Worm (Caenorhabditis elegans) whole organism, late embryonic: Measurements from ENCODE around the gene oac-23.

Experiments used
- K02D7.2 ChIP-seq: sonication (generic microtip); optimal IDR thresholded peaks from 2 replicates; lab custom pipeline; 2017; ENCODE audit warnings: mild to moderate bottlenecking, missing genetic modification characterization, missing compliant biosample characterization
- ahr-1 ChIP-seq: sonication (generic microtip); optimal IDR thresholded peaks from 2 replicates; lab custom pipeline; 2016; ENCODE audit warnings: missing genetic modification characterization, missing compliant biosample characterization
- ama-1 ChIP-seq: fragments of 150-350 bp; optimal IDR thresholded peaks from 2 replicates; lab custom pipeline; 2014
- ceh-19 ChIP-seq: fragments of 200-800 bp; sonication (Bioruptor generic); optimal IDR thresholded peaks from 2 replicates; lab custom pipeline; 2018; ENCODE audit warnings: mild to moderate bottlenecking, missing genetic modification characterization, missing compliant biosample characterization
- ceh-2 ChIP-seq: sonication (generic microtip); optimal IDR thresholded peaks from 2 replicates; lab custom pipeline; 2016; ENCODE audit warnings: missing genotype, missing genetic modification characterization, missing compliant biosample characterization
- ceh-22 ChIP-seq: sonication (generic microtip); optimal IDR thresholded peaks from 2 replicates; lab custom pipeline; 2017; ENCODE audit warnings: missing biosample characterization, missing genetic modification characterization
- ceh-24 ChIP-seq: sonication (generic microtip); optimal IDR thresholded peaks from 2 replicates; lab custom pipeline; 2016; ENCODE audit warnings: mild to moderate bottlenecking, missing genetic modification characterization, missing compliant biosample characterization
- ceh-30 ChIP-seq: fragments of 150-350 bp; optimal IDR thresholded peaks from 2 replicates; lab custom pipeline; 2014; ENCODE audit warnings: missing biosample characterization, missing genetic modification characterization
- ceh-31 ChIP-seq: sonication (generic microtip); optimal IDR thresholded peaks from 2 replicates; lab custom pipeline; 2016; ENCODE audit warnings: missing genetic modification characterization, missing compliant biosample characterization
- ceh-45 ChIP-seq: fragments of 200-800 bp; sonication (Bioruptor generic); IDR thresholded peaks from 2 replicates; pipeline ENCODE4 v1.3.6; 2022; ENCODE audit warnings: missing genetic modification reagents, missing genetic modification characterization, missing compliant biosample characterization
- ceh-48 ChIP-seq: sonication (generic microtip); optimal IDR thresholded peaks from 2 replicates; lab custom pipeline; 2016; ENCODE audit warnings: missing genetic modification characterization, inconsistent platforms, missing compliant biosample characterization
- ceh-9 ChIP-seq: sonication (generic microtip); optimal IDR thresholded peaks from 2 replicates; lab custom pipeline; 2016; ENCODE audit warnings: mild to moderate bottlenecking, missing genetic modification characterization, inconsistent platforms, missing compliant biosample characterization
- che-1 ChIP-seq: sonication (generic microtip); optimal IDR thresholded peaks from 2 replicates; lab custom pipeline; 2016; ENCODE audit warnings: mild to moderate bottlenecking, missing genetic modification characterization, missing compliant biosample characterization
- dve-1 ChIP-seq: sonication (generic microtip); optimal IDR thresholded peaks from 2 replicates; lab custom pipeline; 2017; ENCODE audit warnings: antibody characterized with exemption, mild to moderate bottlenecking, missing genetic modification characterization, missing compliant biosample characterization
- eyg-1 ChIP-seq: sonication (generic microtip); optimal IDR thresholded peaks from 2 replicates; lab custom pipeline; 2016; ENCODE audit warnings: missing genotype, missing genetic modification characterization, missing compliant biosample characterization
- fax-1 ChIP-seq: sonication (generic microtip); optimal IDR thresholded peaks from 2 replicates; lab custom pipeline; 2016; ENCODE audit warnings: missing genotype, missing genetic modification characterization, missing compliant biosample characterization
- hlh-30 ChIP-seq: sonication (generic microtip); optimal IDR thresholded peaks from 2 replicates; lab custom pipeline; 2017; ENCODE audit warnings: antibody characterized with exemption, missing genetic modification characterization, missing compliant biosample characterization; ENCODE audit not compliant: insufficient read depth
- hlh-6 ChIP-seq: sonication (generic microtip); optimal IDR thresholded peaks from 2 replicates; lab custom pipeline; 2016; ENCODE audit warnings: missing genotype, missing genetic modification characterization, missing compliant biosample characterization
- hlh-8 ChIP-seq: sonication (generic microtip); optimal IDR thresholded peaks from 2 replicates; lab custom pipeline; 2016; ENCODE audit warnings: missing genotype, missing genetic modification characterization, missing compliant biosample characterization
- lim-6 ChIP-seq: sonication (generic microtip); optimal IDR thresholded peaks from 2 replicates; lab custom pipeline; 2016; ENCODE audit warnings: missing genetic modification characterization, missing compliant biosample characterization
- madf-2 ChIP-seq: sonication (generic microtip); optimal IDR thresholded peaks from 2 replicates; lab custom pipeline; 2017; ENCODE audit warnings: missing genetic modification characterization, missing compliant biosample characterization
- mec-3 ChIP-seq: sonication (generic microtip); optimal IDR thresholded peaks from 2 replicates; lab custom pipeline; 2016; ENCODE audit warnings: borderline replicate concordance, missing genetic modification characterization, missing compliant biosample characterization
- nfya-1 ChIP-seq: sonication (generic microtip); optimal IDR thresholded peaks from 2 replicates; lab custom pipeline; 2017; ENCODE audit warnings: missing genetic modification characterization, mild to moderate bottlenecking, missing compliant biosample characterization, antibody characterized with exemption, moderate library complexity
- nhr-11 ChIP-seq: fragments of 150-350 bp; optimal IDR thresholded peaks from 2 replicates; lab custom pipeline; 2014; ENCODE audit warnings: missing biosample characterization, missing genetic modification characterization
- nhr-232 ChIP-seq: sonication (generic microtip); optimal IDR thresholded peaks from 2 replicates; lab custom pipeline; 2016; ENCODE audit warnings: missing genetic modification characterization, missing compliant biosample characterization
- pat-9 ChIP-seq: fragments of 200-800 bp; sonication (Bioruptor generic); optimal IDR thresholded peaks from 2 replicates; lab custom pipeline; 2018; ENCODE audit warnings: mild to moderate bottlenecking, missing genetic modification characterization, moderate library complexity, missing compliant biosample characterization
- pha-4 ChIP-seq: fragments of 150-350 bp; optimal IDR thresholded peaks from 2 replicates; lab custom pipeline; 2018; ENCODE audit warnings: missing biosample characterization, missing genetic modification reagents, missing genetic modification characterization
- pqm-1 ChIP-seq: sonication (generic microtip); optimal IDR thresholded peaks from 2 replicates; lab custom pipeline; 2016; ENCODE audit warnings: missing genetic modification characterization, missing compliant biosample characterization
- rnt-1 ChIP-seq: sonication (generic microtip); optimal IDR thresholded peaks from 2 replicates; lab custom pipeline; 2016; ENCODE audit warnings: missing genetic modification characterization, missing compliant biosample characterization
- sdc-2 ChIP-seq: sonication (generic microtip); optimal IDR thresholded peaks from 2 replicates; lab custom pipeline; 2016; ENCODE audit warnings: missing genotype, missing genetic modification characterization, missing compliant biosample characterization
- sox-2 ChIP-seq: fragments of 200-800 bp; sonication (Bioruptor generic); IDR thresholded peaks from 2 replicates; pipeline ENCODE4 v1.3.6; 2022; ENCODE audit warnings: missing genetic modification reagents, missing genetic modification characterization, missing compliant biosample characterization
- sox-4 ChIP-seq: sonication (generic microtip); optimal IDR thresholded peaks from 2 replicates; lab custom pipeline; 2017; ENCODE audit warnings: mild to moderate bottlenecking, missing genetic modification characterization, inconsistent platforms, missing compliant biosample characterization
- tbx-2 ChIP-seq: sonication (generic microtip); optimal IDR thresholded peaks from 2 replicates; lab custom pipeline; 2016; ENCODE audit warnings: missing genetic modification characterization, missing compliant biosample characterization
- tbx-7 ChIP-seq: sonication (generic microtip); optimal IDR thresholded peaks from 2 replicates; lab custom pipeline; 2016; ENCODE audit warnings: missing genotype, missing genetic modification characterization, missing compliant biosample characterization
- ttx-3 ChIP-seq: sonication (generic microtip); optimal IDR thresholded peaks from 2 replicates; lab custom pipeline; 2016; ENCODE audit warnings: missing genetic modification reagents, missing genetic modification characterization, missing compliant biosample characterization
- unc-3 ChIP-seq, 2 experiments: fragments of 200-800 bp in 1 of 2; sonication (Bioruptor generic) in 1 of 2; sonication (generic microtip) in 1 of 2; conservative IDR thresholded peaks in 1 of 2; optimal IDR thresholded peaks in 1 of 2; 2 replicates each; pipeline versions ENCODE4 v1.3.6 to Lab custom; 2016 to 2022; ENCODE audit warnings: missing compliant biosample characterization in 2 of 2, missing genetic modification characterization in 2 of 2, missing genetic modification reagents in 1 of 2
- unc-42 ChIP-seq: sonication (generic microtip); optimal IDR thresholded peaks from 2 replicates; lab custom pipeline; 2016; ENCODE audit warnings: missing genotype, missing genetic modification characterization, missing compliant biosample characterization
- zip-5 ChIP-seq: sonication (generic microtip); optimal IDR thresholded peaks from 2 replicates; lab custom pipeline; 2016; ENCODE audit warnings: missing genetic modification characterization, missing compliant biosample characterization
- ztf-16 ChIP-seq: sonication (generic microtip); optimal IDR thresholded peaks from 2 replicates; lab custom pipeline; 2017; ENCODE audit warnings: missing genetic modification characterization, missing compliant biosample characterization

oac-23 gene

ce11 chrIV:3853557-3853956 lies 27.7 kb upstream of the oac-23 start:
- TF ChIP-seq ceh-24 (tag; lab: Kevin White, UChicago) (no peak), ztf-16 (tag; lab: Kevin White, UChicago) (no peak), zip-5 (no peak), lim-6 (tag; lab: Kevin White, UChicago) (no peak), ama-1 (lab: Kevin White, UChicago) (no peak), rnt-1 (tag; lab: Kevin White, UChicago) (no peak), madf-2 (tag; lab: Kevin White, UChicago) (no peak), K02D7.2 (tag; lab: Kevin White, UChicago) (no peak), dve-1 (no peak), ceh-19 (no peak), che-1 (tag; lab: Kevin White, UChicago) (no peak), nhr-232 (tag; lab: Kevin White, UChicago) (no peak), pqm-1 (tag; lab: Kevin White, UChicago) (no peak), tbx-7 (tag; lab: Kevin White, UChicago) (no peak), ceh-9 (tag; lab: Kevin White, UChicago) (no peak), hlh-30 (tag; lab: Kevin White, UChicago) (no peak), unc-3 (GFP tag; conservative IDR thresholded peaks at IDR 0.05; lab: Robert Waterston, UW) (no peak), unc-3 (tag; optimal IDR thresholded peaks at IDR 0.05; lab: Kevin White, UChicago) (no peak), sox-2 (GFP tag; lab: Robert Waterston, UW) (no peak)

ce11 chrIV:3854606-3855005 lies 26.6 kb upstream of the oac-23 start:
- TF ChIP-seq fax-1 (tag; lab: Kevin White, UChicago) (no peak), unc-42 (tag; lab: Kevin White, UChicago) (no peak), ttx-3 (tag; lab: Kevin White, UChicago) (no peak), ceh-2 (tag; lab: Kevin White, UChicago) (no peak), ztf-16 (tag; lab: Kevin White, UChicago) (no peak), ceh-30 (no peak), sox-4 (tag; lab: Kevin White, UChicago) (peak; percentile 1), pha-4 (tag; lab: Kevin White, UChicago) (no peak), rnt-1 (tag; lab: Kevin White, UChicago) (peak; percentile 16), unc-3 (GFP tag; conservative IDR thresholded peaks at IDR 0.05; lab: Robert Waterston, UW) (no peak), unc-3 (tag; optimal IDR thresholded peaks at IDR 0.05; lab: Kevin White, UChicago) (no peak), nhr-11 (no peak), sox-2 (GFP tag; lab: Robert Waterston, UW) (no peak), hlh-8 (tag; lab: Kevin White, UChicago) (peak; percentile 21), nhr-232 (tag; lab: Kevin White, UChicago) (no peak), hlh-6 (peak; percentile 22), ahr-1 (tag; lab: Kevin White, UChicago) (no peak), ceh-22 (tag; lab: Kevin White, UChicago) (no peak), dve-1 (no peak), sdc-2 (no peak), ceh-9 (tag; lab: Kevin White, UChicago) (no peak), tbx-2 (tag; lab: Kevin White, UChicago) (peak; percentile 38), mec-3 (no peak), ceh-31 (tag; lab: Kevin White, UChicago) (peak; percentile 33)

- no peak for TF ChIP-seq pat-9 (tag; lab: Kevin White, UChicago)
- no peak for TF ChIP-seq ceh-45 (GFP tag; lab: Robert Waterston, UW)
- TF ChIP-seq eyg-1 (tag; lab: Kevin White, UChicago): no peak
Measured at ce11 chrIV:3855543-3855942, 25.7 kb upstream of the oac-23 start, which contains the start of gene zag-1. zag-1 (plus strand) TSS chrIV:3855843.

- TF ChIP-seq nfya-1 (tag; lab: Kevin White, UChicago): peak; percentile 78
- TF ChIP-seq ceh-9 (tag; lab: Kevin White, UChicago): no peak
- TF ChIP-seq unc-42 (tag; lab: Kevin White, UChicago): peak; percentile 14
- no peak for TF ChIP-seq ceh-48 (tag; lab: Kevin White, UChicago)
- TF ChIP-seq ceh-24 (tag; lab: Kevin White, UChicago): no peak
Measured at ce11 chrIV:3856190-3856589, 25.1 kb upstream of the oac-23 start.
